Fruit fly (Drosophila melanogaster): Measurements from ENCODE around the gene ush.

ush gene

DNA sequence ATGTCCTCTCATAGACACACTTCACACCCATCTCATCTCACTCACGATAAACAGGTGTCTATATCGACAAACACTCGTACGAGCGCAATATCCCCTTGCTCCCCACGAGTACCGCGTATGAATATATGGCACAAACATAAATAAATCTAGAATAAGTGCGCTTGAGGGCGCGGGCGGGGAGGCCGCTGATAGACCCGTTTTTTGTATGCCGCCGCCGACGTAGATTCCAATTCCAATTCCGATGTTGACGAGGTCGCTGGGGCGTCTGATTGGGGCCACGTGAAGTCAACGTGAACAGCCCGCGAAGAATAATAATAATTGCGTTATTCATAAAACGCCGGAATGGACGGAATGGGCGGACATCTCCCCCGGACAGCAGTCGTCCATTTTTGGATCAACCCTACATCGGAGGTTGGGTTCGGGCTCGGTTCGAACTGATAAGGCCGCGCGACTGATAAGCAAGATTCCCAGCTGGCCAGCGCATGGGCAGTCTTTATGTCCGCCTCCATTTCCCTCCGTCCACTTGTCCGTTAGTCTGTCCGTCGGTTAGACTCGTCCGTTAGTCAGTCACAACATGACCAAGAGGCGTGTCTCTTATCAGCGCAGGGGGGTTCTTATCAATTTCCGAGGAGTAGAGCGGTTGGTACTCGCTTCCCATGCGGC is 8.4 kb downstream of the ush start (continued):
- TF ChIP-seq Aef1 (GFP tag; IDR thresholded peaks at IDR 0.05), result no peak
- TF ChIP-seq Atf3 (GFP tag; optimal IDR thresholded peaks at IDR 0.05), result no peak
- TF ChIP-seq CG2889 (GFP tag; IDR thresholded peaks at IDR 0.05), result no peak
- peak; percentile 31 for TF ChIP-seq CG12219 (GFP tag; optimal IDR thresholded peaks at IDR 0.05)
- no peak for TF ChIP-seq knrl (GFP tag; IDR thresholded peaks at IDR 0.05; ENCODE audit: partially characterized antibody)
- TF ChIP-seq CG10274 (GFP tag; optimal IDR thresholded peaks at IDR 0.05), result peak; percentile 71
- no peak for TF ChIP-seq Ada2b (GFP tag; IDR thresholded peaks at IDR 0.05)
- TF ChIP-seq NC2β (GFP tag; optimal IDR thresholded peaks at IDR 0.05), result no peak
- TF ChIP-seq CG5180 (GFP tag; optimal IDR thresholded peaks at IDR 0.05), result peak; percentile 74
- TF ChIP-seq CG9932 (GFP tag; IDR thresholded peaks at IDR 0.05), result no peak; the same call in 1 of the 2 replicates
- TF ChIP-seq CG3847 (GFP tag; IDR thresholded peaks at IDR 0.05), result no peak
- TF ChIP-seq az2 (GFP tag; optimal IDR thresholded peaks at IDR 0.05), result no peak
- no peak for TF ChIP-seq CG10959 (GFP tag; IDR thresholded peaks at IDR 0.05)
- TF ChIP-seq CG2202 (tag; optimal IDR thresholded peaks at IDR 0.05), result no peak
- TF ChIP-seq Sin3A (optimal IDR thresholded peaks at IDR 0.05), result no peak
- peak; percentile 16 for TF ChIP-seq Nf-YC (tag; optimal IDR thresholded peaks at IDR 0.05)
- TF ChIP-seq CG17802 (tag; optimal IDR thresholded peaks at IDR 0.05), result no peak
- TF ChIP-seq MESR4 (GFP tag; optimal IDR thresholded peaks at IDR 0.05), result no peak
- no peak for TF ChIP-seq CG8388 (GFP tag; optimal IDR thresholded peaks at IDR 0.05)
- no peak for TF ChIP-seq maf-S (GFP tag; optimal IDR thresholded peaks at IDR 0.05)
- TF ChIP-seq scrt (GFP tag; optimal IDR thresholded peaks at IDR 0.05), result peak; percentile 28
- no peak for TF ChIP-seq CG6791 (GFP tag; IDR thresholded peaks at IDR 0.05; ENCODE audit: partially characterized antibody)
- peak; percentile 100 for TF ChIP-seq sug (tag; optimal IDR thresholded peaks at IDR 0.05)
- TF ChIP-seq CG2120 (GFP tag; optimal IDR thresholded peaks at IDR 0.05), result peak; percentile 6
- TF ChIP-seq CG10267 (tag; optimal IDR thresholded peaks at IDR 0.05), result no peak
- no peak for TF ChIP-seq Ptx1 (GFP tag; IDR thresholded peaks at IDR 0.05)
- TF ChIP-seq al (GFP tag; IDR thresholded peaks at IDR 0.05), result no peak
- TF ChIP-seq CG6765 (GFP tag; optimal IDR thresholded peaks at IDR 0.05), result peak; percentile 28
- peak; percentile 36; the same call in 1 of the 3 replicates for TF ChIP-seq row (GFP tag; IDR thresholded peaks at IDR 0.05)
- TF ChIP-seq ro (GFP tag; IDR thresholded peaks at IDR 0.05), result no peak
- no peak for TF ChIP-seq Ravus (GFP tag; IDR thresholded peaks at IDR 0.05)
- no peak for TF ChIP-seq Sox100B (GFP tag; optimal IDR thresholded peaks at IDR 0.05)
- TF ChIP-seq ase (GFP tag; IDR thresholded peaks at IDR 0.05), result no peak
- TF ChIP-seq CG7786 (GFP tag; optimal IDR thresholded peaks at IDR 0.05), result peak; percentile 46
- peak; percentile 33 for TF ChIP-seq pros (GFP tag; optimal IDR thresholded peaks at IDR 0.05)
- no peak for TF ChIP-seq fru (optimal IDR thresholded peaks at IDR 0.05)
- TF ChIP-seq fd3F (GFP tag; optimal IDR thresholded peaks at IDR 0.05), result no peak
- TF ChIP-seq yki (optimal IDR thresholded peaks at IDR 0.05), result no peak
- peak; percentile 59 for TF ChIP-seq CG2678 (tag; optimal IDR thresholded peaks at IDR 0.05)
- TF ChIP-seq Mrtf (GFP tag; IDR thresholded peaks at IDR 0.05), result no peak
- TF ChIP-seq pb (GFP tag; optimal IDR thresholded peaks at IDR 0.05), result no peak
- peak; percentile 92 for TF ChIP-seq CG13894 (tag; optimal IDR thresholded peaks at IDR 0.05)
- TF ChIP-seq CoRest (tag; optimal IDR thresholded peaks at IDR 0.05), result peak; percentile 19
- TF ChIP-seq hb (GFP tag; IDR thresholded peaks at IDR 0.05; ENCODE audit: partially characterized antibody), result no peak
- TF ChIP-seq Dip2 (GFP tag; IDR thresholded peaks at IDR 0.05), result no peak
- no peak for TF ChIP-seq CG15011 (GFP tag; optimal IDR thresholded peaks at IDR 0.05)
- no peak for TF ChIP-seq CG13123 (GFP tag; optimal IDR thresholded peaks at IDR 0.05)
- no peak for TF ChIP-seq disco-r (GFP tag; optimal IDR thresholded peaks at IDR 0.05)
- no peak for TF ChIP-seq pan (optimal IDR thresholded peaks at IDR 0.05)
- peak in 1 of 2 experiments; percentile 81 for TF ChIP-seq pan (GFP tag; optimal IDR thresholded peaks at IDR 0.05 in 1 of 2, IDR thresholded peaks at IDR 0.05 in 1 of 2)
- peak; percentile 98 for TF ChIP-seq CG10543 (GFP tag; optimal IDR thresholded peaks at IDR 0.05)
- TF ChIP-seq CG11723 (GFP tag; optimal IDR thresholded peaks at IDR 0.05), result no peak

Data from whole organism, embryonic.